Fruit fly (Drosophila melanogaster) whole organism, embryonic: Measurements from ENCODE around the gene CG17571.
A peak's percentile ranks its signal among the peaks of the same experiment; 100 is the strongest.

Source experiments
- Abd-B ChIP-seq: fragments of 200-800 bp; sonication (Bioruptor generic); optimal IDR thresholded peaks from 2 replicates; lab custom pipeline; 2018; ENCODE audit warnings: missing biosample characterization, mild to moderate bottlenecking, missing genetic modification characterization, moderate library complexity
- Ada2b ChIP-seq: fragments of 200-800 bp; sonication (Bioruptor generic); IDR thresholded peaks from 2 replicates; pipeline ENCODE4 v1.3.6; 2022; ENCODE audit warnings: missing biosample characterization, missing genetic modification characterization
- Aef1 ChIP-seq: fragments of 200-800 bp; sonication (Bioruptor generic); IDR thresholded peaks from 3 replicates; pipeline ENCODE4 v1.3.6; 2022; ENCODE audit warnings: missing biosample characterization, missing genetic modification characterization
- Awh ChIP-seq: fragments of 200-800 bp; sonication (Bioruptor generic); IDR thresholded peaks from 2 replicates; pipeline ENCODE4, ENCODE4 v1.3.6; 2022; ENCODE audit warnings: missing biosample characterization, missing genetic modification characterization
- B-H1 ChIP-seq: fragments of 200-800 bp; sonication (Bioruptor generic); IDR thresholded peaks from 3 replicates; pipeline ENCODE4 v1.3.6; 2022; ENCODE audit warnings: missing biosample characterization, missing genetic modification characterization
- CG10979 ChIP-seq: fragments of 200-800 bp; sonication (Bioruptor generic); optimal IDR thresholded peaks from 2 replicates; lab custom pipeline; 2018; ENCODE audit warnings: missing biosample characterization, mild to moderate bottlenecking, missing genetic modification characterization, moderate library complexity
- CG11093 ChIP-seq: fragments of 200-800 bp; sonication (Bioruptor generic); IDR thresholded peaks from 3 replicates; pipeline ENCODE4 v1.3.6; 2022; ENCODE audit warnings: missing biosample characterization, missing genetic modification characterization
- CG11398 ChIP-seq: fragments of 200-800 bp; sonication (Bioruptor generic); optimal IDR thresholded peaks from 2 replicates; lab custom pipeline; 2016; ENCODE audit warnings: missing biosample characterization, missing genetic modification characterization
- CG13287 ChIP-seq: fragments of 200-800 bp; sonication (Bioruptor generic); IDR thresholded peaks from 2 replicates; pipeline ENCODE4 v1.3.6; 2022; ENCODE audit warnings: missing biosample characterization, missing genetic modification characterization; ENCODE audit not compliant: partially characterized antibody
- CG13424 ChIP-seq: fragments of 200-800 bp; sonication (Bioruptor generic); optimal IDR thresholded peaks from 2 replicates; lab custom pipeline; 2019; ENCODE audit warnings: missing biosample characterization, mild to moderate bottlenecking, missing genetic modification characterization, moderate library complexity
- CG1602 ChIP-seq: fragments of 200-800 bp; sonication (Bioruptor generic); optimal IDR thresholded peaks from 3 replicates; lab custom pipeline; 2016; ENCODE audit warnings: missing biosample characterization, missing genetic modification characterization
- CG17829 ChIP-seq: fragments of 200-800 bp; optimal IDR thresholded peaks from 2 replicates; lab custom pipeline; 2019; ENCODE audit warnings: missing biosample characterization, mild to moderate bottlenecking, missing genetic modification characterization, moderate library complexity
- CG18476 ChIP-seq: fragments of 200-800 bp; sonication (Bioruptor generic); optimal IDR thresholded peaks from 2 replicates; lab custom pipeline; 2016; ENCODE audit warnings: missing biosample characterization, mild to moderate bottlenecking, missing genetic modification characterization
- CG18619 ChIP-seq: fragments of 200-800 bp; sonication (Bioruptor generic); optimal IDR thresholded peaks from 3 replicates; lab custom pipeline; 2017; ENCODE audit warnings: missing biosample characterization, mild to moderate bottlenecking, missing genetic modification characterization
- CG30431 ChIP-seq: fragments of 200-800 bp; sonication (Bioruptor generic); optimal IDR thresholded peaks from 2 replicates; lab custom pipeline; 2017; ENCODE audit warnings: missing biosample characterization, missing genetic modification characterization
- CG34422 ChIP-seq: fragments of 200-800 bp; sonication (Bioruptor generic); IDR thresholded peaks from 3 replicates; pipeline ENCODE4 v1.3.6; 2022; ENCODE audit warnings: missing biosample characterization, missing genetic modification characterization
- CG3838 ChIP-seq: fragments of 200-800 bp; sonication (Bioruptor generic); optimal IDR thresholded peaks from 3 replicates; lab custom pipeline; 2016; ENCODE audit warnings: missing biosample characterization, missing genetic modification characterization
- CG6765 ChIP-seq: fragments of 200-800 bp; sonication (Bioruptor generic); optimal IDR thresholded peaks from 3 replicates; lab custom pipeline; 2017; ENCODE audit warnings: missing biosample characterization, mild to moderate bottlenecking, missing genetic modification characterization
- CG7556 ChIP-seq: fragments of 200-800 bp; sonication (Bioruptor generic); optimal IDR thresholded peaks from 2 replicates; lab custom pipeline; 2017; ENCODE audit warnings: missing biosample characterization, mild to moderate bottlenecking, missing genetic modification characterization
- CG8290 ChIP-seq, 3 experiments: fragments of 200-800 bp; sonication (Bioruptor generic); optimal IDR thresholded peaks; 2 replicates each; lab custom pipeline; 2016 to 2019; ENCODE audit warnings: missing biosample characterization in 3 of 3, missing genetic modification characterization in 3 of 3, mild to moderate bottlenecking in 2 of 3, moderate library complexity in 1 of 3
- CHES-1-like ChIP-seq: fragments of 200-800 bp; sonication (Bioruptor generic); optimal IDR thresholded peaks from 2 replicates; lab custom pipeline; 2016; ENCODE audit warnings: missing biosample characterization, missing genetic modification characterization
- CTCF ChIP-seq: fragments of 200-800 bp; sonication (Bioruptor generic); optimal IDR thresholded peaks from 2 replicates; lab custom pipeline; 2017; ENCODE audit warnings: missing biosample characterization, mild to moderate bottlenecking, missing genetic modification characterization, moderate library complexity
- D19B ChIP-seq: fragments of 200-800 bp; sonication (Bioruptor generic); optimal IDR thresholded peaks from 2 replicates; lab custom pipeline; 2017; ENCODE audit warnings: missing biosample characterization, mild to moderate bottlenecking, missing genetic modification characterization
- Dll ChIP-seq: fragments of 200-800 bp; sonication (Bioruptor generic); IDR thresholded peaks from 4 replicates; pipeline ENCODE4 v1.3.6; 2022; ENCODE audit warnings: missing biosample characterization, missing genetic modification characterization; ENCODE audit not compliant: partially characterized antibody
- Doc2 ChIP-seq: fragments of 200-800 bp; sonication (Bioruptor generic); IDR thresholded peaks from 2 replicates; pipeline ENCODE4 v1.3.6; 2022; ENCODE audit warnings: missing biosample characterization, missing genetic modification characterization
- Dp ChIP-seq: fragments of 200-800 bp; sonication (Bioruptor generic); optimal IDR thresholded peaks from 2 replicates; lab custom pipeline; 2018; ENCODE audit warnings: missing biosample characterization, mild to moderate bottlenecking, missing genetic modification characterization, moderate library complexity
- Lpt ChIP-seq: fragments of >200 bp; optimal IDR thresholded peaks from 2 replicates; lab custom pipeline; 2018; ENCODE audit warnings: missing biosample characterization, missing genetic modification characterization
- MBD-R2 ChIP-seq: fragments of 200-800 bp; sonication (Bioruptor generic); IDR thresholded peaks from 2 replicates; pipeline ENCODE4 v1.3.6; 2022; ENCODE audit warnings: missing biosample characterization, missing genetic modification characterization
- Meics ChIP-seq: fragments of 200-800 bp; sonication (Bioruptor generic); optimal IDR thresholded peaks from 2 replicates; lab custom pipeline; 2017; ENCODE audit warnings: missing biosample characterization, mild to moderate bottlenecking, missing genetic modification characterization
- NC2β ChIP-seq: fragments of 200-800 bp; sonication (Bioruptor generic); optimal IDR thresholded peaks from 2 replicates; lab custom pipeline; 2016; ENCODE audit warnings: missing biosample characterization, missing genetic modification characterization
- Nf-YC ChIP-seq: fragments of 200-800 bp; optimal IDR thresholded peaks from 3 replicates; lab custom pipeline; 2019; ENCODE audit warnings: missing biosample characterization, mild to moderate bottlenecking, missing genetic modification characterization, moderate library complexity
- Scr ChIP-seq: fragments of 200-800 bp; sonication (Bioruptor generic); IDR thresholded peaks from 2 replicates; pipeline ENCODE4 v1.3.6; 2022; ENCODE audit warnings: missing biosample characterization, missing genetic modification characterization; ENCODE audit not compliant: partially characterized antibody
- Six4 ChIP-seq: fragments of 200-800 bp; sonication (Bioruptor generic); optimal IDR thresholded peaks from 2 replicates; lab custom pipeline; 2016; ENCODE audit warnings: missing biosample characterization, missing genetic modification characterization
- Sry-δ ChIP-seq: fragments of 200-800 bp; sonication (Bioruptor generic); optimal IDR thresholded peaks from 2 replicates; lab custom pipeline; 2016; ENCODE audit warnings: missing biosample characterization, missing genetic modification characterization
- ase ChIP-seq: fragments of 200-800 bp; sonication (Bioruptor generic); IDR thresholded peaks from 3 replicates; pipeline ENCODE4 v1.3.6; 2022; ENCODE audit warnings: missing biosample characterization, missing genetic modification characterization
- ato ChIP-seq: fragments of 200-800 bp; sonication (Bioruptor generic); IDR thresholded peaks from 2 replicates; pipeline ENCODE4 v1.3.6; 2022; ENCODE audit warnings: missing biosample characterization, missing genetic modification characterization; ENCODE audit not compliant: partially characterized antibody
- br ChIP-seq: fragments of >200 bp; optimal IDR thresholded peaks from 2 replicates; lab custom pipeline; 2017
- bsh ChIP-seq, 2 experiments: fragments of 200-800 bp; sonication (Bioruptor generic); optimal IDR thresholded peaks; 2 replicates each; lab custom pipeline; 2017 to 2018; ENCODE audit warnings: mild to moderate bottlenecking in 2 of 2, missing biosample characterization in 2 of 2, missing genetic modification characterization in 2 of 2, moderate library complexity in 1 of 2
- cad ChIP-seq: fragments of >200 bp; optimal IDR thresholded peaks from 2 replicates; lab custom pipeline; 2017; ENCODE audit warnings: missing biosample characterization, missing genetic modification characterization
- en ChIP-seq: fragments of 200-800 bp; sonication (Bioruptor generic); optimal IDR thresholded peaks from 2 replicates; lab custom pipeline; 2016; ENCODE audit warnings: missing biosample characterization, missing genetic modification characterization
- fd3F ChIP-seq: fragments of 200-800 bp; sonication (Bioruptor generic); optimal IDR thresholded peaks from 2 replicates; lab custom pipeline; 2018; ENCODE audit warnings: missing biosample characterization, mild to moderate bottlenecking, missing genetic modification characterization, moderate library complexity
- ham ChIP-seq: fragments of 200-800 bp; sonication (Bioruptor generic); IDR thresholded peaks from 2 replicates; pipeline ENCODE4 v1.3.6; 2022; ENCODE audit warnings: missing biosample characterization, missing genetic modification characterization
- nerfin-2 ChIP-seq: fragments of 200-800 bp; sonication (Bioruptor generic); IDR thresholded peaks from 2 replicates; pipeline ENCODE4 v1.3.6; 2022; ENCODE audit warnings: missing biosample characterization, missing genetic modification characterization; ENCODE audit not compliant: partially characterized antibody
- nmo ChIP-seq: fragments of 200-800 bp; sonication (Bioruptor generic); optimal IDR thresholded peaks from 2 replicates; lab custom pipeline; 2018; ENCODE audit warnings: missing biosample characterization, mild to moderate bottlenecking, missing genetic modification characterization, moderate library complexity
- pb ChIP-seq: fragments of 200-800 bp; sonication (Bioruptor generic); optimal IDR thresholded peaks from 3 replicates; lab custom pipeline; 2016; ENCODE audit warnings: missing biosample characterization, missing genetic modification characterization
- pita ChIP-seq: fragments of 200-800 bp; sonication (Bioruptor generic); optimal IDR thresholded peaks from 2 replicates; lab custom pipeline; 2017; ENCODE audit warnings: missing biosample characterization, mild to moderate bottlenecking, missing genetic modification characterization
- rib ChIP-seq: fragments of 200-800 bp; sonication (Bioruptor generic); IDR thresholded peaks from 2 replicates; pipeline ENCODE4 v1.3.6; 2022; ENCODE audit warnings: missing biosample characterization, missing genetic modification characterization
- run ChIP-seq: fragments of 200-800 bp; sonication (Bioruptor generic); optimal IDR thresholded peaks from 3 replicates; lab custom pipeline; 2018; ENCODE audit warnings: missing biosample characterization, mild to moderate bottlenecking, missing genetic modification characterization
- stc ChIP-seq: fragments of 200-800 bp; sonication (Bioruptor generic); IDR thresholded peaks from 2 replicates; pipeline ENCODE4 v1.3.6; 2022; ENCODE audit warnings: missing biosample characterization, missing genetic modification characterization
- yki ChIP-seq: fragments of >200 bp; optimal IDR thresholded peaks from 3 replicates; lab custom pipeline; 2018

CG17571 gene

DNA sequence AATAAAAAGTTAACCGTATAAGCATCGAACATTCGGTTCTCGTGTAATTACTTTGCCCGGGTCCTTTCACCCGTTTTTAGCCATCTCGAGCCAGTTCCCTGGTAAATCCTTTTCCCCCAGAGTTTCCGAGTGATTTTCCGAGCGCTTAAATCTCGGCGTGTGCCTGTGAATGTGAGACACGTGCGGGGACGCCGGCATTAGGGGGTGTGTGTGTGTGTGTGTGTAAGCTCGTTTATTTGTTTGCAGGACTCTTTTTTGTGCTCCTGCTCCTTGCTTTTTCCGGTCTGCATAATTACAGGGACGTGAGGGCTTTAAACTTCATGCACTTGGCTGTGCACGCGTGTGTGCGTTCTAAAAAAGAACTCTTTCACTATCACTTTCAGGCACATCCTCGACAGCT, 31.2 kb downstream of the CG17571 start (continued):
- TF ChIP-seq Abd-B (GFP tag; lab: Kevin White, UChicago) (no peak), CG18619 (GFP tag; lab: Kevin White, UChicago) (no peak), CG10979 (tag; lab: Kevin White, UChicago) (no peak), rib (GFP tag; lab: Robert Waterston, UW) (no peak), CG17829 (tag; lab: Kevin White, UChicago) (no peak), ato (GFP tag; lab: Robert Waterston, UW) (no peak)

DNA sequence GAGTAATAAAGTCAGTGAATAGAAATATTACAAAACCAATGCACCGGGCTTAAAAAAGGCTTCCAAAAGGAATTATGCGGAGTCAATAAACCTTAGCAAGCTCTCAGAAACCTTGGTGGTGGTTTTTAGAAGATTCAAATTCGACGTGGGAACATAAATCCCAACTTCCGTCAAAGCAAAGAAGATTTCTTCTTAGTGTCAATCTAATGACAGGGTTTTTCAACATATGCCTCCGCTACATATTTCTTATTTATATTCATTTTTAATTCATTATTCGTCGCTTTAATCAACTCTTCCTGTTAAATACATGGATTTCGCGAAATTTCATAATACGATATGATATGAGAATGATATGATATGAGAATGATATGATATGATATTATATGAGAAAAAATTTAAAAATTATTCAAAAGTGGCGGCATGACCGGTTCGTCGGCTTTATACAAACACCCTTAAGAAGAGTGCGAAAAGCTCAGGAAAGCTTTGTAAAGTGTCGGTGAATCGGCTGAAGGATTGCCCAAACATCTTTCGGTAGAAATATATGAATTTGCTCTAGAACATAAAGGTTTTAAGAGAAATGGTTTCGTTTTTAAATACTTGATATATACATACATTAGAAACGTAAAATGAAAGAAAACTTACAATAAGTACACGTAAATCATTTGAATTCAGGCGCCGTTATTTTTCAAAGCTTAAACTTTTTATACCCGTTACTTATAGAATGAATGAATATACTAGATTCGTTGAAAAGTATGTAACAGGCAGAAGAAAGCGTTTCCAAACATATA, 33.9 kb downstream of the CG17571 start:
- TF ChIP-seq Meics (peak; percentile 5), CG1602 (no peak), CHES-1-like (no peak), nerfin-2 (GFP tag; lab: Robert Waterston, UW) (no peak), Doc2 (no peak), fd3F (GFP tag; lab: Kevin White, UChicago) (no peak), Nf-YC (tag; lab: Kevin White, UChicago) (no peak), CTCF (peak; percentile 61), CG8290 (GFP tag; optimal IDR thresholded peaks at IDR 0.05; lab: Kevin White, UChicago) (peak; percentile 4), CG8290 (tag; optimal IDR thresholded peaks at IDR 0.05; lab: Kevin White, UChicago) (peak in 1 of 2 experiments; percentile 45), stc (GFP tag; lab: Robert Waterston, UW) (no peak), Scr (GFP tag; lab: Robert Waterston, UW) (no peak), CG13424 (peak; percentile 9), NC2β (GFP tag; lab: Kevin White, UChicago) (no peak), Six4 (no peak), cad (GFP tag; lab: Kevin White, UChicago) (no peak), Aef1 (GFP tag; lab: Robert Waterston, UW) (no peak), CG7556 (GFP tag; lab: Kevin White, UChicago) (no peak), CG3838 (GFP tag; lab: Kevin White, UChicago) (no peak), pb (GFP tag; lab: Kevin White, UChicago) (no peak), CG34422 (GFP tag; lab: Robert Waterston, UW) (no peak), pita (no peak), Dll (GFP tag; lab: Robert Waterston, UW) (no peak), D19B (GFP tag; lab: Kevin White, UChicago) (no peak), CG18476 (GFP tag; lab: Kevin White, UChicago) (no peak), en (no peak), CG30431 (GFP tag; lab: Kevin White, UChicago) (no peak), B-H1 (GFP tag; lab: Robert Waterston, UW) (no peak), bsh (GFP tag; optimal IDR thresholded peaks at IDR 0.05; lab: Kevin White, UChicago) (no peak), run (tag; lab: Kevin White, UChicago) (no peak), Ada2b (GFP tag; lab: Robert Waterston, UW) (peak; percentile 34; the same call in 1 of the 2 replicates), br (lab: Kevin White, UChicago) (no peak), nmo (GFP tag; lab: Kevin White, UChicago) (no peak), CG13287 (no peak), Sry-δ (no peak), Lpt (no peak), yki (no peak), CG11398 (GFP tag; lab: Kevin White, UChicago) (no peak), ase (no peak), MBD-R2 (GFP tag; lab: Robert Waterston, UW) (no peak), CG11093 (GFP tag; lab: Robert Waterston, UW) (no peak), CG6765 (GFP tag; lab: Kevin White, UChicago) (no peak), Awh (GFP tag; lab: Robert Waterston, UW) (no peak), Dp (GFP tag; lab: Kevin White, UChicago) (peak; percentile 65), ham (GFP tag; lab: Robert Waterston, UW) (no peak)
